Fruit fly (Drosophila melanogaster) whole organism, embryonic: ENCODE data around the gene RpS17.
A peak's percentile ranks its signal among the peaks of the same experiment; 100 is the strongest.

ENCODE experiments used
- Asciz ChIP-seq: fragments of 200-800 bp; sonication (Bioruptor generic); optimal IDR thresholded peaks from 2 replicates; lab custom pipeline; 2017; ENCODE audit warnings: missing biosample characterization, mild to moderate bottlenecking, missing genetic modification characterization, missing genetic modification reagents
- CG10543 ChIP-seq: fragments of 200-800 bp; sonication (Bioruptor generic); optimal IDR thresholded peaks from 3 replicates; lab custom pipeline; 2017; ENCODE audit warnings: missing biosample characterization, mild to moderate bottlenecking, missing genetic modification characterization, moderate library complexity
- CG11456 ChIP-seq: fragments of 200-800 bp; sonication (Bioruptor generic); IDR thresholded peaks from 3 replicates; pipeline ENCODE4 v1.3.6; 2022; ENCODE audit warnings: missing biosample characterization, missing genetic modification characterization
- CG11695 ChIP-seq: fragments of 200-800 bp; sonication (Bioruptor generic); IDR thresholded peaks from 3 replicates; pipeline ENCODE4 v1.3.6; 2022; ENCODE audit warnings: missing biosample characterization, missing genetic modification characterization
- CG14050 ChIP-seq: fragments of 200-800 bp; sonication (Bioruptor generic); IDR thresholded peaks from 3 replicates; pipeline ENCODE4 v1.3.6; 2022; ENCODE audit warnings: missing biosample characterization, missing genetic modification characterization
- CG14667 ChIP-seq: fragments of 200-800 bp; sonication (Bioruptor generic); IDR thresholded peaks from 2 replicates; pipeline ENCODE4 v1.3.6; 2022; ENCODE audit warnings: missing biosample characterization, missing genetic modification characterization
- CG17361 ChIP-seq: fragments of 200-800 bp; sonication (Bioruptor generic); IDR thresholded peaks from 3 replicates; pipeline ENCODE4 v1.3.6; 2022; ENCODE audit warnings: missing biosample characterization, missing genetic modification characterization
- CG17568 ChIP-seq: fragments of 200-800 bp; sonication (Bioruptor generic); optimal IDR thresholded peaks from 2 replicates; lab custom pipeline; 2018; ENCODE audit warnings: missing biosample characterization, mild to moderate bottlenecking, missing genetic modification characterization, moderate library complexity
- CG30431 ChIP-seq: fragments of 200-800 bp; sonication (Bioruptor generic); optimal IDR thresholded peaks from 2 replicates; lab custom pipeline; 2017; ENCODE audit warnings: missing biosample characterization, missing genetic modification characterization
- CG31441 ChIP-seq: fragments of 200-800 bp; sonication (Bioruptor generic); IDR thresholded peaks from 2 replicates; pipeline ENCODE4 v1.3.6; 2022; ENCODE audit warnings: missing biosample characterization, missing genetic modification characterization
- CG32767 ChIP-seq: fragments of 200-800 bp; sonication (Bioruptor generic); IDR thresholded peaks from 2 replicates; pipeline ENCODE4 v1.3.6; 2022; ENCODE audit warnings: missing biosample characterization, missing genetic modification characterization
- CG32772 ChIP-seq: fragments of 200-800 bp; sonication (Bioruptor generic); IDR thresholded peaks from 2 replicates; pipeline ENCODE4 v1.3.6; 2022; ENCODE audit warnings: missing biosample characterization, missing genetic modification characterization
- CG6654 ChIP-seq: fragments of 200-800 bp; sonication (Bioruptor generic); optimal IDR thresholded peaks from 2 replicates; lab custom pipeline; 2017; ENCODE audit warnings: missing biosample characterization, mild to moderate bottlenecking, missing genetic modification characterization
- CG7271 ChIP-seq: fragments of 200-800 bp; sonication (Bioruptor generic); optimal IDR thresholded peaks from 2 replicates; lab custom pipeline; 2018; ENCODE audit warnings: missing biosample characterization, mild to moderate bottlenecking, missing genetic modification characterization, moderate library complexity
- CG8089 ChIP-seq: fragments of 200-800 bp; sonication (Bioruptor generic); optimal IDR thresholded peaks from 3 replicates; lab custom pipeline; 2016; ENCODE audit warnings: missing biosample characterization, missing genetic modification characterization
- CG8290 ChIP-seq, 3 experiments: fragments of 200-800 bp; sonication (Bioruptor generic); optimal IDR thresholded peaks; 2 replicates each; lab custom pipeline; 2016 to 2019; ENCODE audit warnings: missing biosample characterization in 3 of 3, missing genetic modification characterization in 3 of 3, mild to moderate bottlenecking in 2 of 3, moderate library complexity in 1 of 3
- CG8359 ChIP-seq: fragments of 200-800 bp; sonication (Bioruptor generic); optimal IDR thresholded peaks from 2 replicates; lab custom pipeline; 2017; ENCODE audit warnings: missing biosample characterization, mild to moderate bottlenecking, missing genetic modification characterization, borderline replicate concordance
- CG8924 ChIP-seq: fragments of 200-800 bp; optimal IDR thresholded peaks from 3 replicates; lab custom pipeline; 2019; ENCODE audit warnings: missing biosample characterization, mild to moderate bottlenecking, missing genetic modification characterization, moderate library complexity
- CG9215 ChIP-seq: fragments of 200-800 bp; sonication (Bioruptor generic); IDR thresholded peaks from 2 replicates; pipeline ENCODE4 v1.3.6; 2022; ENCODE audit warnings: missing biosample characterization, missing genetic modification characterization
- Dek ChIP-seq: fragments of 200-800 bp; sonication (Bioruptor generic); optimal IDR thresholded peaks from 3 replicates; lab custom pipeline; 2019; ENCODE audit warnings: missing biosample characterization, mild to moderate bottlenecking, missing genetic modification characterization, moderate library complexity
- Dref ChIP-seq: fragments of 200-800 bp; sonication (Bioruptor generic); IDR thresholded peaks from 2 replicates; pipeline ENCODE4 v1.3.6; 2022; ENCODE audit warnings: missing biosample characterization, missing genetic modification characterization
- Ets97D ChIP-seq: fragments of 200-800 bp; sonication (Bioruptor generic); optimal IDR thresholded peaks from 3 replicates; lab custom pipeline; 2016; ENCODE audit warnings: missing biosample characterization, missing genetic modification characterization
- Hmr ChIP-seq: fragments of 200-800 bp; sonication (Bioruptor generic); optimal IDR thresholded peaks from 3 replicates; lab custom pipeline; 2017; ENCODE audit warnings: mild to moderate bottlenecking, missing biosample characterization, missing genetic modification reagents, missing genetic modification characterization
- NC2β ChIP-seq: fragments of 200-800 bp; sonication (Bioruptor generic); optimal IDR thresholded peaks from 2 replicates; lab custom pipeline; 2016; ENCODE audit warnings: missing biosample characterization, missing genetic modification characterization
- NFAT ChIP-seq: fragments of 200-800 bp; sonication (Bioruptor generic); IDR thresholded peaks from 2 replicates; pipeline ENCODE4 v1.3.6; 2022; ENCODE audit warnings: missing biosample characterization, missing genetic modification characterization
- Pdp1 ChIP-seq, 2 experiments: fragments of 200-800 bp; sonication (Bioruptor generic); optimal IDR thresholded peaks; 3 replicates each; lab custom pipeline; 2016; ENCODE audit warnings: missing biosample characterization in 2 of 2, missing genetic modification characterization in 2 of 2, mild to moderate bottlenecking in 1 of 2, moderate library complexity in 1 of 2
- Sin3A ChIP-seq: fragments of >200 bp; optimal IDR thresholded peaks from 2 replicates; lab custom pipeline; 2018
- Trl ChIP-seq, 3 experiments: fragments of >200 bp in 2 of 3; fragments of 200-800 bp in 1 of 3; sonication (Bioruptor generic) in 1 of 3; optimal IDR thresholded peaks; 2 replicates in 1 of 3; 3 replicates in 2 of 3; lab custom pipeline; 2016 to 2017; ENCODE audit warnings: missing biosample characterization in 1 of 3, missing genetic modification characterization in 1 of 3
- ac ChIP-seq: fragments of 200-800 bp; sonication (Bioruptor generic); optimal IDR thresholded peaks from 3 replicates; lab custom pipeline; 2017; ENCODE audit warnings: missing biosample characterization, mild to moderate bottlenecking, missing genetic modification characterization
- bsh ChIP-seq, 2 experiments: fragments of 200-800 bp; sonication (Bioruptor generic); optimal IDR thresholded peaks; 2 replicates each; lab custom pipeline; 2017 to 2018; ENCODE audit warnings: mild to moderate bottlenecking in 2 of 2, missing biosample characterization in 2 of 2, missing genetic modification characterization in 2 of 2, moderate library complexity in 1 of 2
- da ChIP-seq: fragments of 200-800 bp; sonication (Bioruptor generic); optimal IDR thresholded peaks from 2 replicates; lab custom pipeline; 2016; ENCODE audit warnings: missing biosample characterization, missing genetic modification characterization
- dimm ChIP-seq: fragments of 200-800 bp; sonication (Bioruptor generic); IDR thresholded peaks from 2 replicates; pipeline ENCODE4 v1.3.6; 2022; ENCODE audit warnings: missing biosample characterization, missing genetic modification characterization
- ems ChIP-seq: fragments of 200-800 bp; sonication (Bioruptor generic); optimal IDR thresholded peaks from 3 replicates; lab custom pipeline; 2016; ENCODE audit warnings: missing biosample characterization, missing genetic modification characterization
- esg ChIP-seq: fragments of 200-800 bp; sonication (Bioruptor generic); conservative IDR thresholded peaks from 2 replicates; pipeline ENCODE4 v1.3.6; 2022; ENCODE audit warnings: missing biosample characterization, missing genetic modification characterization
- eve ChIP-seq, 2 experiments: fragments of >200 bp; optimal IDR thresholded peaks; 2 replicates each; lab custom pipeline; 2017; ENCODE audit warnings: missing biosample characterization in 2 of 2, missing genetic modification characterization in 2 of 2
- fd64A ChIP-seq: fragments of 200-800 bp; sonication (Bioruptor generic); optimal IDR thresholded peaks from 3 replicates; lab custom pipeline; 2018; ENCODE audit warnings: missing biosample characterization, mild to moderate bottlenecking, missing genetic modification characterization
- gce ChIP-seq: fragments of 200-800 bp; sonication (Bioruptor generic); IDR thresholded peaks from 3 replicates; pipeline ENCODE4 v1.3.6; 2022; ENCODE audit warnings: missing biosample characterization, missing genetic modification characterization
- gfzf ChIP-seq: fragments of 200-800 bp; sonication (Bioruptor generic); optimal IDR thresholded peaks from 2 replicates; lab custom pipeline; 2016; ENCODE audit warnings: missing biosample characterization, mild to moderate bottlenecking, missing genetic modification characterization, moderate library complexity
- hbn ChIP-seq: fragments of 200-800 bp; sonication (Bioruptor generic); IDR thresholded peaks from 2 replicates; pipeline ENCODE4 v1.3.6; 2022; ENCODE audit warnings: missing biosample characterization, missing genetic modification characterization; ENCODE audit not compliant: partially characterized antibody
- kay ChIP-seq: fragments of 200-800 bp; sonication (Bioruptor generic); optimal IDR thresholded peaks from 2 replicates; lab custom pipeline; 2016; ENCODE audit warnings: missing biosample characterization, missing genetic modification characterization
- nerfin-2 ChIP-seq: fragments of 200-800 bp; sonication (Bioruptor generic); IDR thresholded peaks from 2 replicates; pipeline ENCODE4 v1.3.6; 2022; ENCODE audit warnings: missing biosample characterization, missing genetic modification characterization; ENCODE audit not compliant: partially characterized antibody
- pho ChIP-seq: fragments of 200-800 bp; sonication (Bioruptor generic); optimal IDR thresholded peaks from 2 replicates; lab custom pipeline; 2016; ENCODE audit warnings: missing biosample characterization, missing genetic modification characterization
- prd ChIP-seq, 3 experiments: fragments of >200 bp in 2 of 3; fragments of 200-800 bp in 1 of 3; sonication (Bioruptor generic) in 1 of 3; optimal IDR thresholded peaks in 2 of 3; IDR thresholded peaks in 1 of 3; 2 replicates in 2 of 3; 3 replicates in 1 of 3; pipeline versions ENCODE4 v1.3.6 to Lab custom; 2017 to 2022; ENCODE audit warnings: missing biosample characterization in 1 of 3, missing genetic modification characterization in 1 of 3
- sc ChIP-seq, 3 experiments: fragments of >200 bp in 2 of 3; fragments of 200-800 bp in 1 of 3; sonication (Bioruptor generic) in 1 of 3; optimal IDR thresholded peaks; 2 replicates in 2 of 3; 3 replicates in 1 of 3; lab custom pipeline; 2017; ENCODE audit warnings: mild to moderate bottlenecking in 1 of 3, missing biosample characterization in 1 of 3, missing genetic modification characterization in 1 of 3, missing genetic modification reagents in 1 of 3
- sisA ChIP-seq: fragments of 200-800 bp; sonication (Bioruptor generic); IDR thresholded peaks from 2 replicates; pipeline ENCODE4 v1.3.6; 2022; ENCODE audit warnings: missing biosample characterization, missing genetic modification characterization
- sna ChIP-seq: fragments of 200-800 bp; sonication (Bioruptor generic); IDR thresholded peaks from 2 replicates; pipeline ENCODE4 v1.3.6; 2022; ENCODE audit warnings: missing biosample characterization, missing genetic modification characterization; ENCODE audit not compliant: partially characterized antibody
- twi ChIP-seq: fragments of 200-800 bp; optimal IDR thresholded peaks from 2 replicates; lab custom pipeline; 2019; ENCODE audit warnings: missing biosample characterization, mild to moderate bottlenecking, missing genetic modification characterization, moderate library complexity
- unc-4 ChIP-seq: fragments of 200-800 bp; sonication (Bioruptor generic); IDR thresholded peaks from 2 replicates; pipeline ENCODE4 v1.3.6; 2022; ENCODE audit warnings: missing biosample characterization, missing genetic modification characterization; ENCODE audit not compliant: partially characterized antibody
- unpg ChIP-seq: fragments of 200-800 bp; sonication (Bioruptor generic); optimal IDR thresholded peaks from 3 replicates; lab custom pipeline; 2018; ENCODE audit warnings: missing biosample characterization, mild to moderate bottlenecking, missing genetic modification characterization, moderate library complexity
- vfl ChIP-seq: fragments of 200-800 bp; sonication (Bioruptor generic); optimal IDR thresholded peaks from 2 replicates; lab custom pipeline; 2016; ENCODE audit warnings: missing biosample characterization, missing genetic modification characterization

The RpS17 gene

dm6 chr3L:9424528-9424911, 5.1 kb downstream of the RpS17 start (continued):
- TF ChIP-seq gfzf (GFP tag; lab: Kevin White, UChicago), result no peak
- peak; percentile 54 for TF ChIP-seq CG31441
- TF ChIP-seq Ets97D (GFP tag; lab: Kevin White, UChicago), result no peak
- no peak for TF ChIP-seq CG14050 (GFP tag; lab: Robert Waterston, UW)
- no peak for TF ChIP-seq Pdp1 (GFP tag; optimal IDR thresholded peaks at IDR 0.05; lab: Kevin White, UChicago)
- no peak for TF ChIP-seq gce (GFP tag; lab: Robert Waterston, UW)
- TF ChIP-seq Asciz (GFP tag; lab: Kevin White, UChicago), result peak; percentile 15
- TF ChIP-seq Sin3A (lab: Kevin White, UChicago), result no peak
- no peak for TF ChIP-seq CG10543 (GFP tag; lab: Kevin White, UChicago)
- no peak for TF ChIP-seq ac (GFP tag; lab: Kevin White, UChicago)
- TF ChIP-seq kay (GFP tag; lab: Kevin White, UChicago), result no peak
- no peak for TF ChIP-seq CG8290 (GFP tag; optimal IDR thresholded peaks at IDR 0.05; lab: Kevin White, UChicago)
- TF ChIP-seq CG8290 (tag; optimal IDR thresholded peaks at IDR 0.05; lab: Kevin White, UChicago), result no peak
- TF ChIP-seq sc (optimal IDR thresholded peaks at IDR 0.05; lab: Kevin White, UChicago), result no peak
- TF ChIP-seq sc (GFP tag; optimal IDR thresholded peaks at IDR 0.05; lab: Kevin White, UChicago), result no peak
- TF ChIP-seq prd (optimal IDR thresholded peaks at IDR 0.05; lab: Kevin White, UChicago), result no peak
- no peak for TF ChIP-seq prd (GFP tag; IDR thresholded peaks at IDR 0.05; lab: Robert Waterston, UW)
- TF ChIP-seq CG14667 (GFP tag; lab: Robert Waterston, UW), result no peak
- no peak for TF ChIP-seq sna (GFP tag; lab: Robert Waterston, UW)
- no peak for TF ChIP-seq dimm (GFP tag; lab: Robert Waterston, UW)
- TF ChIP-seq CG8089 (GFP tag; lab: Kevin White, UChicago), result no peak
- TF ChIP-seq Dek (tag; lab: Kevin White, UChicago), result no peak
- TF ChIP-seq CG11456 (GFP tag; lab: Robert Waterston, UW), result no peak
- TF ChIP-seq fd64A (GFP tag; lab: Kevin White, UChicago), result no peak
- no peak for TF ChIP-seq CG30431 (GFP tag; lab: Kevin White, UChicago)
- no peak for TF ChIP-seq eve (GFP tag; optimal IDR thresholded peaks at IDR 0.05; lab: Kevin White, UChicago)
- peak in 1 of 2 experiments; percentile 61 for TF ChIP-seq bsh (GFP tag; optimal IDR thresholded peaks at IDR 0.05; lab: Kevin White, UChicago)
- no peak for TF ChIP-seq CG32767 (GFP tag; lab: Robert Waterston, UW)
- TF ChIP-seq CG7271, result no peak
- no peak for TF ChIP-seq vfl (GFP tag; lab: Kevin White, UChicago)
- TF ChIP-seq CG8359 (GFP tag; lab: Kevin White, UChicago), result no peak
- TF ChIP-seq Trl (optimal IDR thresholded peaks at IDR 0.05; lab: Kevin White, UChicago), result no peak
- no peak for TF ChIP-seq Trl (GFP tag; optimal IDR thresholded peaks at IDR 0.05; lab: Kevin White, UChicago)
- TF ChIP-seq NC2β (GFP tag; lab: Kevin White, UChicago), result no peak
- TF ChIP-seq CG11695 (GFP tag; lab: Robert Waterston, UW), result peak; percentile 56; the same call in 2 of the 3 replicates
- no peak for TF ChIP-seq hbn (GFP tag; lab: Robert Waterston, UW)
- TF ChIP-seq twi, result no peak
- TF ChIP-seq nerfin-2, result no peak
- no peak for TF ChIP-seq CG32772 (GFP tag; lab: Robert Waterston, UW)
- TF ChIP-seq Dref (GFP tag; lab: Robert Waterston, UW), result no peak
- TF ChIP-seq unc-4 (GFP tag; lab: Robert Waterston, UW), result no peak
- TF ChIP-seq CG17568, result peak; percentile 42
- peak; percentile 47; the same call in 2 of the 3 replicates for TF ChIP-seq CG17361 (GFP tag; lab: Robert Waterston, UW)
- peak; percentile 40 for TF ChIP-seq Hmr
- TF ChIP-seq sisA (GFP tag; lab: Robert Waterston, UW), result no peak
- TF ChIP-seq pho (GFP tag; lab: Kevin White, UChicago), result no peak
- TF ChIP-seq NFAT (GFP tag; lab: Robert Waterston, UW), result no peak
- TF ChIP-seq CG8924 (tag; lab: Kevin White, UChicago), result peak; percentile 64
- no peak for TF ChIP-seq da (GFP tag; lab: Kevin White, UChicago)
- no peak for TF ChIP-seq ems (GFP tag; lab: Kevin White, UChicago)
- TF ChIP-seq CG9215, result no peak
- TF ChIP-seq unpg (GFP tag; lab: Kevin White, UChicago), result peak; percentile 65
- TF ChIP-seq esg (GFP tag; lab: Robert Waterston, UW), result no peak
- TF ChIP-seq CG6654 (GFP tag; lab: Kevin White, UChicago), result no peak
